Worm (Caenorhabditis elegans): ENCODE data around the gene str-102.

Gene str-102

ce11 chrV:15384733-15385132 is at the start of gene str-102:
TSS of gene str-102 (plus strand) at chrV:15385033.
- no peak for TF ChIP-seq lin-39 (tag; optimal IDR thresholded peaks at IDR 0.05)
- TF ChIP-seq F37D6.2 (tag; optimal IDR thresholded peaks at IDR 0.05), result no peak
- TF ChIP-seq T20F7.1 (GFP tag; optimal IDR thresholded peaks at IDR 0.05), result no peak
- TF ChIP-seq lim-7 (GFP tag; IDR thresholded peaks at IDR 0.05), result no peak

ce11 chrV:15337405-15337804 is 47.4 kb upstream of the str-102 start, which contains the start of gene wrt-7:
TSS of gene wrt-7 (minus strand) at chrV:15337505.
- TF ChIP-seq unc-62 (GFP tag; optimal IDR thresholded peaks at IDR 0.05 in 1 of 2) (peak in 1 of 2 experiments; percentile 33), unc-62 (tag; optimal IDR thresholded peaks at IDR 0.05) (no peak), ceh-62 (tag; optimal IDR thresholded peaks at IDR 0.05) (no peak)

ce11 chrV:15339363-15339762 is 45.5 kb upstream of the str-102 start, which contains the start of gene clec-228:
TSS of gene clec-228 (minus strand) at chrV:15339463.
- TF ChIP-seq mes-2 (tag; optimal IDR thresholded peaks at IDR 0.05; ENCODE audit: poor library complexity, severe bottlenecking) (no peak), nhr-6 (tag; optimal IDR thresholded peaks at IDR 0.05) (no peak), sdz-12 (GFP tag; optimal IDR thresholded peaks at IDR 0.05) (no peak), dmd-8 (GFP tag; IDR thresholded peaks at IDR 0.05) (no peak)

- TF ChIP-seq unc-62 (GFP tag; optimal IDR thresholded peaks at IDR 0.05 in 1 of 2), result peak in 1 of 2 experiments; percentile 24
- no peak for TF ChIP-seq unc-62 (tag; optimal IDR thresholded peaks at IDR 0.05)
- TF ChIP-seq T26A8.4 (GFP tag; IDR thresholded peaks at IDR 0.05), result no peak
These were observed 43.4 kb upstream of the str-102 start, which contains the start of gene clec-229 for ce11 chrV:15341404-15341803. TSS of gene clec-229 (minus strand) at chrV:15341504.

- TF ChIP-seq ama-1 (optimal IDR thresholded peaks at IDR 0.05), result no peak
- TF ChIP-seq fkh-10 (GFP tag; optimal IDR thresholded peaks at IDR 0.05), result no peak
These were observed 40.4 kb upstream of the str-102 start, which contains the start of gene wrt-8 for ce11 chrV:15344481-15344880. TSS of gene wrt-8 (minus strand) at chrV:15344581.

- TF ChIP-seq lin-13 (GFP tag; optimal IDR thresholded peaks at IDR 0.05) (no peak), Y105C5A.15 (GFP tag; IDR thresholded peaks at IDR 0.05) (no peak), mxl-2 (GFP tag; conservative IDR thresholded peaks at IDR 0.05) (no peak), ceh-62 (tag; optimal IDR thresholded peaks at IDR 0.05) (no peak), saeg-2 (GFP tag; IDR thresholded peaks at IDR 0.05) (no peak), set-16 (GFP tag; IDR thresholded peaks at IDR 0.05) (no peak)
These were observed 37.5 kb upstream of the str-102 start, which contains the start of gene C29F3.3 for ce11 chrV:15347292-15347691. TSS of gene C29F3.3 (minus strand) at chrV:15347392.

- TF ChIP-seq unc-62 (GFP tag; optimal IDR thresholded peaks at IDR 0.05 in 1 of 2) (peak in 1 of 2 experiments; percentile 64), unc-62 (tag; optimal IDR thresholded peaks at IDR 0.05) (no peak), lim-7 (GFP tag; IDR thresholded peaks at IDR 0.05) (no peak)
These were observed 35.8 kb upstream of the str-102 start, which contains the start of gene clec-230 for ce11 chrV:15349044-15349443. TSS of gene clec-230 (minus strand) at chrV:15349144.

- TF ChIP-seq egl-43 (GFP tag; IDR thresholded peaks at IDR 0.05) (no peak), aly-2 (tag; optimal IDR thresholded peaks at IDR 0.05) (no peak), nhr-11 (tag; optimal IDR thresholded peaks at IDR 0.05) (no peak), mdt-29 (GFP tag; IDR thresholded peaks at IDR 0.05) (no peak), mes-2 (tag; optimal IDR thresholded peaks at IDR 0.05; ENCODE audit: poor library complexity, severe bottlenecking) (no peak), zag-1 (tag; optimal IDR thresholded peaks at IDR 0.05) (no peak), cey-2 (tag; optimal IDR thresholded peaks at IDR 0.05; ENCODE audit: borderline replicate concordance, insufficient read depth) (no peak), nhr-42 (GFP tag; IDR thresholded peaks at IDR 0.05) (no peak), snpc-1.2 (GFP tag; IDR thresholded peaks at IDR 0.05) (no peak), R02D3.7 (tag; optimal IDR thresholded peaks at IDR 0.05) (no peak), Y75B8A.6 (GFP tag; IDR thresholded peaks at IDR 0.05) (no peak), unc-39 (tag; optimal IDR thresholded peaks at IDR 0.05) (no peak), egl-27 (tag; optimal IDR thresholded peaks at IDR 0.05) (no peak), hlh-11 (tag; optimal IDR thresholded peaks at IDR 0.05) (no peak), daf-8 (GFP tag; IDR thresholded peaks at IDR 0.05) (no peak), pqm-1 (tag; optimal IDR thresholded peaks at IDR 0.05) (no peak), D1046.2 (GFP tag; IDR thresholded peaks at IDR 0.05) (no peak), spr-3 (GFP tag; optimal IDR thresholded peaks at IDR 0.05) (no peak), lin-39 (tag; optimal IDR thresholded peaks at IDR 0.05) (no peak), F37D6.2 (tag; optimal IDR thresholded peaks at IDR 0.05) (no peak)
These were observed 34.2 kb upstream of the str-102 start, which contains the start of gene clec-231 for ce11 chrV:15350615-15351014. TSS of gene clec-231 (minus strand) at chrV:15350715.

Data from whole organism, L4 larva.